Worm (Caenorhabditis elegans) whole organism, late embryonic: ENCODE results near the gene ZK971.1.

Experiments used
- C38D4.7 ChIP-seq: fragments of 200-800 bp; sonication (Bioruptor generic); optimal IDR thresholded peaks from 2 replicates; lab custom pipeline; 2018; ENCODE audit warnings: mild to moderate bottlenecking, missing genetic modification characterization, moderate library complexity, missing compliant biosample characterization
- F13H6.1 ChIP-seq: sonication (generic microtip); optimal IDR thresholded peaks from 2 replicates; lab custom pipeline; 2016; ENCODE audit warnings: missing genetic modification characterization, missing compliant biosample characterization
- K02D7.2 ChIP-seq: sonication (generic microtip); optimal IDR thresholded peaks from 2 replicates; lab custom pipeline; 2017; ENCODE audit warnings: mild to moderate bottlenecking, missing genetic modification characterization, missing compliant biosample characterization
- K09A11.1 ChIP-seq: sonication (generic microtip); optimal IDR thresholded peaks from 2 replicates; lab custom pipeline; 2017; ENCODE audit warnings: antibody characterized with exemption, mild to moderate bottlenecking, missing genetic modification characterization, missing compliant biosample characterization; ENCODE audit not compliant: insufficient read depth
- T23F11.4 ChIP-seq: fragments of 200-800 bp; sonication (Bioruptor generic); optimal IDR thresholded peaks from 2 replicates; lab custom pipeline; 2018; ENCODE audit warnings: mild to moderate bottlenecking, missing genetic modification characterization, missing compliant biosample characterization
- ama-1 ChIP-seq: fragments of 150-350 bp; optimal IDR thresholded peaks from 2 replicates; lab custom pipeline; 2014
- ceh-14 ChIP-seq: sonication (generic microtip); optimal IDR thresholded peaks from 2 replicates; lab custom pipeline; 2016; ENCODE audit warnings: missing genotype, missing genetic modification characterization, missing compliant biosample characterization
- ceh-18 ChIP-seq: sonication (generic microtip); optimal IDR thresholded peaks from 2 replicates; lab custom pipeline; 2016; ENCODE audit warnings: missing genetic modification characterization, missing compliant biosample characterization
- ceh-2 ChIP-seq: sonication (generic microtip); optimal IDR thresholded peaks from 2 replicates; lab custom pipeline; 2016; ENCODE audit warnings: missing genotype, missing genetic modification characterization, missing compliant biosample characterization
- ceh-45 ChIP-seq: fragments of 200-800 bp; sonication (Bioruptor generic); IDR thresholded peaks from 2 replicates; pipeline ENCODE4 v1.3.6; 2022; ENCODE audit warnings: missing genetic modification reagents, missing genetic modification characterization, missing compliant biosample characterization
- ceh-48 ChIP-seq: sonication (generic microtip); optimal IDR thresholded peaks from 2 replicates; lab custom pipeline; 2016; ENCODE audit warnings: missing genetic modification characterization, inconsistent platforms, missing compliant biosample characterization
- ceh-6 ChIP-seq: fragments of 200-800 bp; sonication (Bioruptor generic); optimal IDR thresholded peaks from 2 replicates; lab custom pipeline; 2018; ENCODE audit warnings: mild to moderate bottlenecking, missing genetic modification characterization, missing compliant biosample characterization
- ceh-9 ChIP-seq: sonication (generic microtip); optimal IDR thresholded peaks from 2 replicates; lab custom pipeline; 2016; ENCODE audit warnings: mild to moderate bottlenecking, missing genetic modification characterization, inconsistent platforms, missing compliant biosample characterization
- dve-1 ChIP-seq: sonication (generic microtip); optimal IDR thresholded peaks from 2 replicates; lab custom pipeline; 2017; ENCODE audit warnings: antibody characterized with exemption, mild to moderate bottlenecking, missing genetic modification characterization, missing compliant biosample characterization
- elt-2 ChIP-seq: sonication (generic microtip); optimal IDR thresholded peaks from 2 replicates; lab custom pipeline; 2016; ENCODE audit warnings: missing genetic modification reagents, missing genetic modification characterization, missing compliant biosample characterization
- elt-4 ChIP-seq: sonication (generic microtip); optimal IDR thresholded peaks from 2 replicates; lab custom pipeline; 2016; ENCODE audit warnings: missing genetic modification characterization, missing compliant biosample characterization
- ets-4 ChIP-seq: sonication (generic microtip); optimal IDR thresholded peaks from 2 replicates; lab custom pipeline; 2016; ENCODE audit warnings: missing genetic modification characterization, missing compliant biosample characterization
- fax-1 ChIP-seq: sonication (generic microtip); optimal IDR thresholded peaks from 2 replicates; lab custom pipeline; 2016; ENCODE audit warnings: missing genotype, missing genetic modification characterization, missing compliant biosample characterization
- hlh-15 ChIP-seq: sonication (generic microtip); optimal IDR thresholded peaks from 2 replicates; lab custom pipeline; 2016; ENCODE audit warnings: missing genetic modification characterization, missing compliant biosample characterization
- hlh-30 ChIP-seq: sonication (generic microtip); optimal IDR thresholded peaks from 2 replicates; lab custom pipeline; 2017; ENCODE audit warnings: antibody characterized with exemption, missing genetic modification characterization, missing compliant biosample characterization; ENCODE audit not compliant: insufficient read depth
- hlh-6 ChIP-seq: sonication (generic microtip); optimal IDR thresholded peaks from 2 replicates; lab custom pipeline; 2016; ENCODE audit warnings: missing genotype, missing genetic modification characterization, missing compliant biosample characterization
- lim-6 ChIP-seq: sonication (generic microtip); optimal IDR thresholded peaks from 2 replicates; lab custom pipeline; 2016; ENCODE audit warnings: missing genetic modification characterization, missing compliant biosample characterization
- lin-11 ChIP-seq: fragments of 200-800 bp; sonication (Bioruptor generic); optimal IDR thresholded peaks from 2 replicates; lab custom pipeline; 2018; ENCODE audit warnings: mild to moderate bottlenecking, missing genetic modification characterization, missing compliant biosample characterization
- nfya-1 ChIP-seq: sonication (generic microtip); optimal IDR thresholded peaks from 2 replicates; lab custom pipeline; 2017; ENCODE audit warnings: missing genetic modification characterization, mild to moderate bottlenecking, missing compliant biosample characterization, antibody characterized with exemption, moderate library complexity
- npax-4 ChIP-seq: sonication (generic microtip); optimal IDR thresholded peaks from 2 replicates; lab custom pipeline; 2016; ENCODE audit warnings: missing genetic modification characterization, missing compliant biosample characterization
- odd-2 ChIP-seq: sonication (generic microtip); optimal IDR thresholded peaks from 2 replicates; lab custom pipeline; 2017; ENCODE audit warnings: antibody characterized with exemption, mild to moderate bottlenecking, missing genetic modification characterization, missing compliant biosample characterization
- pqm-1 ChIP-seq: sonication (generic microtip); optimal IDR thresholded peaks from 2 replicates; lab custom pipeline; 2016; ENCODE audit warnings: missing genetic modification characterization, missing compliant biosample characterization
- ref-2 ChIP-seq: sonication (generic microtip); optimal IDR thresholded peaks from 2 replicates; lab custom pipeline; 2016; ENCODE audit warnings: missing genetic modification characterization, missing compliant biosample characterization
- rnt-1 ChIP-seq: sonication (generic microtip); optimal IDR thresholded peaks from 2 replicates; lab custom pipeline; 2016; ENCODE audit warnings: missing genetic modification characterization, missing compliant biosample characterization
- sdc-2 ChIP-seq: sonication (generic microtip); optimal IDR thresholded peaks from 2 replicates; lab custom pipeline; 2016; ENCODE audit warnings: missing genotype, missing genetic modification characterization, missing compliant biosample characterization
- sox-4 ChIP-seq: sonication (generic microtip); optimal IDR thresholded peaks from 2 replicates; lab custom pipeline; 2017; ENCODE audit warnings: mild to moderate bottlenecking, missing genetic modification characterization, inconsistent platforms, missing compliant biosample characterization
- unc-3 ChIP-seq, 2 experiments: fragments of 200-800 bp in 1 of 2; sonication (Bioruptor generic) in 1 of 2; sonication (generic microtip) in 1 of 2; conservative IDR thresholded peaks in 1 of 2; optimal IDR thresholded peaks in 1 of 2; 2 replicates each; pipeline versions ENCODE4 v1.3.6 to Lab custom; 2016 to 2022; ENCODE audit warnings: missing compliant biosample characterization in 2 of 2, missing genetic modification characterization in 2 of 2, missing genetic modification reagents in 1 of 2
- unc-42 ChIP-seq: sonication (generic microtip); optimal IDR thresholded peaks from 2 replicates; lab custom pipeline; 2016; ENCODE audit warnings: missing genotype, missing genetic modification characterization, missing compliant biosample characterization
- unc-55 ChIP-seq: sonication (generic microtip); optimal IDR thresholded peaks from 2 replicates; lab custom pipeline; 2017; ENCODE audit warnings: missing biosample characterization, missing genetic modification reagents, missing genetic modification characterization
- unc-86 ChIP-seq: sonication (generic microtip); optimal IDR thresholded peaks from 2 replicates; lab custom pipeline; 2016; ENCODE audit warnings: missing genetic modification characterization, missing compliant biosample characterization
- zip-5 ChIP-seq: sonication (generic microtip); optimal IDR thresholded peaks from 2 replicates; lab custom pipeline; 2016; ENCODE audit warnings: missing genetic modification characterization, missing compliant biosample characterization

Gene ZK971.1

DNA sequence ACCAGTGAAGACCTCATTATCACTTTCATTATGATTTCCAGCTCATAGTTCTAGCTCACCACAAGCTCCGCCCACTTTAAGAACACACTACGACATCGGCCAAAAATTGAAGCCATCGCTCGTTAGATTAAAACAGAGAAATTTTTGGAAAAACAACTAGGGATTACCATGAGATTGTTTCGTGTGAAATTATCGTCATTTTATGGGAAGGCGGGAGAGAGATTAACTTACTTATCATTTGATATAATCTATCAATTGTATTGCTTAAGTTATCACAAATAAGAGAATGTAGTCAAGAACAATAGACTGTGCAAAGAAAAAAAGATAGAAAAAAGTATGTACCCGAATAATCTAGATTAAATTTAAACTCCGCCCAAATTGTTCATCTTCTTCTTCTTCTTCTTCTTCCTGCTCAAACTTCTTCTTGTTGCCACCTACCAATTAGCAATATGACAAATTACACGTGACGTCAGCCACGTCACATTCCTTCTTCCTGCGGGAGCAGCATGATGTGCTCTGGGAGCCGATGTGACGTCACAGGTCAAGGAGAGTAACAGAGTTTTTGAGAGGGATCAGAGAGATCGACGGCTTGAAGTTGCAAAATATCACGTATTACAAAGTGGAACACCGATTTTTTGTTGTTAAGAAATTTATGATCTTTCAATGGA lies 20.8 kb upstream of the ZK971.1 start, which contains the start of gene nep-26:
Gene nep-26, minus strand, starts transcription at position 51 of the 668 bp plus-strand sequence.
- TF ChIP-seq sdc-2 (no peak), unc-55 (GFP tag; lab: Kevin White, UChicago) (peak; percentile 33), ceh-18 (tag; lab: Kevin White, UChicago) (no peak), ceh-45 (GFP tag; lab: Robert Waterston, UW) (no peak)

ce11 chrII:10294262-10294661 lies 14.8 kb upstream of the ZK971.1 start:
- TF ChIP-seq K02D7.2 (tag; lab: Kevin White, UChicago): no peak
- no peak for TF ChIP-seq ceh-6 (GFP tag; lab: Kevin White, UChicago)
- TF ChIP-seq sox-4 (tag; lab: Kevin White, UChicago): no peak
- TF ChIP-seq ceh-48 (tag; lab: Kevin White, UChicago): no peak
- TF ChIP-seq hlh-30 (tag; lab: Kevin White, UChicago): no peak
- TF ChIP-seq hlh-6 (tag; lab: Kevin White, UChicago): no peak
- TF ChIP-seq ref-2 (tag; lab: Kevin White, UChicago): no peak
- TF ChIP-seq odd-2 (tag; lab: Kevin White, UChicago): no peak
- no peak for TF ChIP-seq lin-11 (tag; lab: Kevin White, UChicago)
- no peak for TF ChIP-seq elt-2 (tag; lab: Kevin White, UChicago)
- TF ChIP-seq ets-4 (tag; lab: Kevin White, UChicago): no peak

- TF ChIP-seq rnt-1: no peak
- TF ChIP-seq K09A11.1 (tag; lab: Kevin White, UChicago): no peak
- no peak for TF ChIP-seq zip-5
- no peak for TF ChIP-seq pqm-1 (tag; lab: Kevin White, UChicago)
- no peak for TF ChIP-seq ceh-2 (tag; lab: Kevin White, UChicago)
- TF ChIP-seq unc-55 (GFP tag; lab: Kevin White, UChicago): no peak
- TF ChIP-seq ceh-9 (tag; lab: Kevin White, UChicago): no peak
- TF ChIP-seq C38D4.7 (GFP tag; lab: Kevin White, UChicago): no peak
- no peak for TF ChIP-seq elt-2 (tag; lab: Kevin White, UChicago)
- no peak for TF ChIP-seq npax-4 (tag; lab: Kevin White, UChicago)
- no peak for TF ChIP-seq ref-2 (tag; lab: Kevin White, UChicago)
- no peak for TF ChIP-seq ceh-14 (tag; lab: Kevin White, UChicago)
- no peak for TF ChIP-seq nfya-1 (tag; lab: Kevin White, UChicago)
- no peak for TF ChIP-seq dve-1
These were observed 9.5 kb upstream of the ZK971.1 start for ce11 chrII:10288926-10289325.

- TF ChIP-seq lim-6: no peak
- TF ChIP-seq unc-3 (GFP tag; conservative IDR thresholded peaks at IDR 0.05; lab: Robert Waterston, UW): no peak
- TF ChIP-seq unc-3 (tag; optimal IDR thresholded peaks at IDR 0.05; lab: Kevin White, UChicago): no peak
- no peak for TF ChIP-seq elt-4
- no peak for TF ChIP-seq K09A11.1 (tag; lab: Kevin White, UChicago)
- no peak for TF ChIP-seq ama-1 (lab: Kevin White, UChicago)
- no peak for TF ChIP-seq fax-1 (tag; lab: Kevin White, UChicago)
- no peak for TF ChIP-seq T23F11.4
- TF ChIP-seq unc-86: no peak
- TF ChIP-seq F13H6.1 (tag; lab: Kevin White, UChicago): no peak
- TF ChIP-seq hlh-15: no peak
- no peak for TF ChIP-seq unc-42 (tag; lab: Kevin White, UChicago)
These were observed 5.5 kb upstream of the ZK971.1 start for ce11 chrII:10284991-10285390.
